Fruit fly (Drosophila melanogaster): ENCODE results near the gene CG8840.
A peak's percentile ranks its signal among the peaks of the same experiment; 100 is the strongest.

Gene CG8840

DNA sequence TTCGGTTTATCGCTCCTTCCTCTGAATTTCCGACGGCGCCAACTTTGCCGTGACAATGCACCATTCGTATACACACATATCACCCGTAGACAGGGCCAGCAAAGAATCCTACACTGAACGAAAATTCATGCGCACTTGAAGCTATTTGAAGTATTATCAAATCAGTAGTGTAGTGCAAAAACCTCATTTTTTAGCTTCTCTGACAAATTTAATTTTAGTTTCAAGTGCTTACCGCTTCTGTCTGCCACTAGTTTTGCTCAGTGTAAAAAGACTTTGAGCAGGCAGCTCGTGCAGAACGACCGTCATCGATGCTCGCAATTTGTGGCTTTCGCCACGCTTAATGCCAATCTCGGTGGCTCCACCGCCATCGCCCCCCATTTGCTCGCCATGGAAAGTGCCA lies 34.4 kb downstream of the CG8840 start (continued):
- TF ChIP-seq CG9609 (GFP tag; optimal IDR thresholded peaks at IDR 0.05) (peak; percentile 52), inv (GFP tag; IDR thresholded peaks at IDR 0.05; ENCODE audit: partially characterized antibody) (no peak), CG9817 (tag; optimal IDR thresholded peaks at IDR 0.05) (peak; percentile 15), CG18011 (GFP tag; optimal IDR thresholded peaks at IDR 0.05) (no peak), trh (GFP tag; optimal IDR thresholded peaks at IDR 0.05) (peak; percentile 6), CG5953 (GFP tag; IDR thresholded peaks at IDR 0.05) (0 out of 2 replicates have a peak, but pooled peaks have one; percentile 22), CG33213 (GFP tag; optimal IDR thresholded peaks at IDR 0.05) (peak; percentile 15), CkIIα-i1 (GFP tag; IDR thresholded peaks at IDR 0.05) (no peak), Trl (optimal IDR thresholded peaks at IDR 0.05) (no peak), Trl (GFP tag; optimal IDR thresholded peaks at IDR 0.05) (peak; percentile 7), Bgb (GFP tag; IDR thresholded peaks at IDR 0.05; ENCODE audit: partially characterized antibody) (no peak), fd102C (GFP tag; optimal IDR thresholded peaks at IDR 0.05) (no peak), Hey (tag; optimal IDR thresholded peaks at IDR 0.05) (no peak), hkb (optimal IDR thresholded peaks at IDR 0.05) (no peak), hkb (GFP tag; IDR thresholded peaks at IDR 0.05) (peak; percentile 63), sd (tag; optimal IDR thresholded peaks at IDR 0.05) (no peak), zfh2 (GFP tag; optimal IDR thresholded peaks at IDR 0.05) (no peak), cad (GFP tag; optimal IDR thresholded peaks at IDR 0.05) (no peak), CG6854 (GFP tag; optimal IDR thresholded peaks at IDR 0.05) (no peak), Bdp1 (GFP tag; optimal IDR thresholded peaks at IDR 0.05) (no peak), CG8359 (GFP tag; optimal IDR thresholded peaks at IDR 0.05; ENCODE audit: borderline replicate concordance) (no peak), CG11085 (GFP tag; IDR thresholded peaks at IDR 0.05) (0 out of 2 replicates have a peak, but pooled peaks have one; percentile 34), tup (GFP tag; optimal IDR thresholded peaks at IDR 0.05) (no peak)

DNA sequence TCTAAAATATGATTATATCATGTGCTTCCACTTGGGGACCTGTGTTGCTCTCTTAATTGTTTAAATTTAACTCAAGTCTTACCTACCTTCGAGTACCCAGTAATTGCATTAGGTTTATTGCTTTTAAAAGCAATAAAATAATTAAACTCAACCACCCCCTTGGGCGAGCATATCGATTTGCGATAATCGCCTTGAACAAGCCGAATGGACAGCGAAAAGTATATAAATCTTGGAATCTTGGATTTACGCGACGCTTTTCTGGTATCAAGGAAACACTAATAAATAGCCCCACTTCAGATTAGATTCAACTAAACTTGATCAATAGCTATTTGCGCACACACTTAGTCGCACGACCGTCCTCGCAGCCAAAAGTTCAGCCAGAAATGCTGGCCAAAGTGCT lies 35.3 kb downstream of the CG8840 start, which contains the start of gene CG2772:
Gene CG2772, plus strand, starts transcription at position 338 of the 400 bp plus-strand sequence.
- no peak for TF ChIP-seq CG17359 (tag; optimal IDR thresholded peaks at IDR 0.05)
- peak; percentile 90 for TF ChIP-seq exex (tag; optimal IDR thresholded peaks at IDR 0.05)
- TF ChIP-seq CG34376 (GFP tag; optimal IDR thresholded peaks at IDR 0.05): peak; percentile 71
- peak; percentile 85 for TF ChIP-seq sug (tag; optimal IDR thresholded peaks at IDR 0.05)

DNA sequence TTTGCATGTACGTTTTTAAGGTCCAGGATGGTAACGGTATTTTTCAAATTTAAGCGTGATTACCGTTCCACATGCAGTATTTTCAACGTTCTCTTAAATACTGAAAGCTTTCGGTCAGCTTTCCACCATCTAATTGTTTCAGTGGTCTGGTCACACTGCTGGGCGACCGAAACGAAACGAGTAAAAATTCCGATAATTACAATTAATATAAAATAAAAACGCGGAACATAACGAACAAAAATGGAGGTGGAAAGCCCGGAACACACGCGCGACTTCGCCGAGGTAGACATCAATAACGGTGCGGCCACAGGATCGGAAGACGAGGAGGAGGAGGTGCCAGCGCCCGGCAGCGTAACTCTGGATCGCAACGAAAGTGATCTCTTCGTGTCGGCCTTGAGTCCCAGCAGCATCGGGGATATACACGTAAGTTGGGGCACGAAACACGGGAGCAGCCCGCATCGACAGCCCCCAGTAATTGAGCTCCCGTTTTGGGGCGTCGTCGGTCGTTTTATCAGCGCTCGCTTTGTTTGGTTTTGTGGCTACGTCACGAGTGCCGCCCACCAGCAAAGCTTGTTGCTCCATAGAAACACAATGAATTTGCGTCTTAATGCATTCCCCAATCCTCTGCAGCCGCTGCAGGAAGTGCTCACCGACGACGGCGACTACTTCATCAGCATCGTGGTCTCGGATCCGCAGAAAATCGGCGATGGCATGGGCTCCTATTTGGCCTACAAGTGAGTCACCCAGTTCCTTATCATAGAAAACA lies 39.4 kb downstream of the CG8840 start, which contains the start of gene Snx1:
Gene Snx1, plus strand, starts transcription at position 129 of the 766 bp plus-strand sequence.
- TF ChIP-seq nerfin-1 (tag; optimal IDR thresholded peaks at IDR 0.05) (peak; percentile 31), stwl (tag; optimal IDR thresholded peaks at IDR 0.05) (peak; percentile 79), CG3726 (GFP tag; IDR thresholded peaks at IDR 0.05) (no peak), sna (GFP tag; IDR thresholded peaks at IDR 0.05; ENCODE audit: partially characterized antibody) (no peak), Dp (GFP tag; optimal IDR thresholded peaks at IDR 0.05) (peak; percentile 60), Bgb (GFP tag; IDR thresholded peaks at IDR 0.05; ENCODE audit: partially characterized antibody) (peak; percentile 8; the same call in 1 of the 2 replicates), Med (GFP tag) (peak; percentile 71), YL-1 (GFP tag; optimal IDR thresholded peaks at IDR 0.05) (peak; percentile 51), onecut (GFP tag; IDR thresholded peaks at IDR 0.05) (0 out of 2 replicates have a peak, but pooled peaks have one; percentile 4), CG12659 (GFP tag; optimal IDR thresholded peaks at IDR 0.05) (peak; percentile 49), Abd-B (GFP tag; optimal IDR thresholded peaks at IDR 0.05) (peak; percentile 35), CG1233 (GFP tag; optimal IDR thresholded peaks at IDR 0.05) (no peak), CG15073 (GFP tag; optimal IDR thresholded peaks at IDR 0.05) (no peak), CoRest (tag; optimal IDR thresholded peaks at IDR 0.05) (peak; percentile 17), MBD-R2 (GFP tag; IDR thresholded peaks at IDR 0.05) (peak; percentile 67), Myb (GFP tag; optimal IDR thresholded peaks at IDR 0.05) (peak; percentile 95), sug (tag; optimal IDR thresholded peaks at IDR 0.05) (peak; percentile 97), Pdp1 (GFP tag; optimal IDR thresholded peaks at IDR 0.05) (peak in 1 of 2 experiments; percentile 4), E2f2 (GFP tag; IDR thresholded peaks at IDR 0.05) (peak; percentile 35; the same call in 1 of the 2 replicates), gsb-n (tag; optimal IDR thresholded peaks at IDR 0.05) (peak; percentile 67), CG17186 (GFP tag; optimal IDR thresholded peaks at IDR 0.05) (no peak), exex (tag; optimal IDR thresholded peaks at IDR 0.05) (peak; percentile 53), gfzf (GFP tag; optimal IDR thresholded peaks at IDR 0.05) (peak; percentile 75)

Measured in whole organism, embryonic.